Fruit fly (Drosophila melanogaster): ENCODE data around the gene CG31697.

Gene CG31697

dm6 chr2L:19577187-19577765, 42.0 kb downstream of the CG31697 start, which contains the start of the genes spi and msb1l (continued):
- TF ChIP-seq Blimp-1 (GFP tag; optimal IDR thresholded peaks at IDR 0.05) (peak; percentile 22), Dll (GFP tag; IDR thresholded peaks at IDR 0.05; ENCODE audit: partially characterized antibody) (peak; percentile 63; the same call in 3 of the 4 replicates), grau (tag; optimal IDR thresholded peaks at IDR 0.05) (peak; percentile 62), CG13894 (tag; optimal IDR thresholded peaks at IDR 0.05) (peak; percentile 44), E2f1 (GFP tag; IDR thresholded peaks at IDR 0.05) (no peak), Dp (GFP tag; optimal IDR thresholded peaks at IDR 0.05) (peak; percentile 83), sr (GFP tag; IDR thresholded peaks at IDR 0.05) (no peak), CoRest (tag; optimal IDR thresholded peaks at IDR 0.05) (peak; percentile 81), Atf3 (GFP tag; optimal IDR thresholded peaks at IDR 0.05) (no peak), Lpt (GFP tag; optimal IDR thresholded peaks at IDR 0.05) (no peak), Sry-β (GFP tag; optimal IDR thresholded peaks at IDR 0.05) (peak; percentile 87), CG1792 (GFP tag; optimal IDR thresholded peaks at IDR 0.05) (no peak), lbe (GFP tag; optimal IDR thresholded peaks at IDR 0.05) (no peak), CG31365 (tag; optimal IDR thresholded peaks at IDR 0.05) (no peak), wdn (GFP tag; IDR thresholded peaks at IDR 0.05) (no peak), CG17361 (GFP tag; IDR thresholded peaks at IDR 0.05) (peak; percentile 87), HmgD (GFP tag; optimal IDR thresholded peaks at IDR 0.05) (no peak), ewg (GFP tag; optimal IDR thresholded peaks at IDR 0.05) (no peak), NC2α (GFP tag; optimal IDR thresholded peaks at IDR 0.05) (no peak), ara (GFP tag; IDR thresholded peaks at IDR 0.05) (no peak), HLH3B (GFP tag; IDR thresholded peaks at IDR 0.05) (no peak), ranshi (GFP tag; IDR thresholded peaks at IDR 0.05) (no peak), CG1024 (GFP tag; IDR thresholded peaks at IDR 0.05) (no peak), scrt (GFP tag; optimal IDR thresholded peaks at IDR 0.05) (no peak), tgo (GFP tag; IDR thresholded peaks at IDR 0.05) (no peak), bowl (GFP tag; IDR thresholded peaks at IDR 0.05) (no peak), YL-1 (GFP tag; optimal IDR thresholded peaks at IDR 0.05) (no peak), CG17385 (GFP tag; optimal IDR thresholded peaks at IDR 0.05) (peak; percentile 29), CG1832 (GFP tag; optimal IDR thresholded peaks at IDR 0.05) (no peak), tap (tag; optimal IDR thresholded peaks at IDR 0.05) (no peak), pho (GFP tag; optimal IDR thresholded peaks at IDR 0.05) (no peak), fd64A (GFP tag; optimal IDR thresholded peaks at IDR 0.05) (no peak), CG12744 (GFP tag; optimal IDR thresholded peaks at IDR 0.05) (no peak), zfh1 (GFP tag; IDR thresholded peaks at IDR 0.05) (no peak; the same call in 2 of the 3 replicates), CG13296 (GFP tag; optimal IDR thresholded peaks at IDR 0.05) (no peak), Stat92E (GFP tag; optimal IDR thresholded peaks at IDR 0.05) (no peak), Neu2 (GFP tag; optimal IDR thresholded peaks at IDR 0.05; ENCODE audit: borderline replicate concordance) (no peak), CG2120 (GFP tag; optimal IDR thresholded peaks at IDR 0.05) (peak; percentile 55), ems (GFP tag; optimal IDR thresholded peaks at IDR 0.05) (no peak), CG32767 (GFP tag; IDR thresholded peaks at IDR 0.05) (no peak), sisA (GFP tag; IDR thresholded peaks at IDR 0.05) (peak; percentile 49; the same call in 1 of the 2 replicates), stwl (tag; optimal IDR thresholded peaks at IDR 0.05) (peak; percentile 72), Lim3 (GFP tag; IDR thresholded peaks at IDR 0.05) (no peak), CG12299 (tag; optimal IDR thresholded peaks at IDR 0.05) (no peak), gsb (GFP tag; IDR thresholded peaks at IDR 0.05) (no peak), nau (GFP tag; optimal IDR thresholded peaks at IDR 0.05) (no peak), chm (GFP tag; IDR thresholded peaks at IDR 0.05) (no peak), CG8290 (GFP tag; optimal IDR thresholded peaks at IDR 0.05) (peak; percentile 66), CG8290 (tag; optimal IDR thresholded peaks at IDR 0.05) (peak in 1 of 2 experiments; percentile 33), CG10431 (GFP tag; optimal IDR thresholded peaks at IDR 0.05) (no peak), Lhr (GFP tag; optimal IDR thresholded peaks at IDR 0.05) (peak; percentile 71)

Data from whole organism, embryonic.